Fruit fly (Drosophila melanogaster): Measurements from ENCODE around the gene CG3323.

DNA sequence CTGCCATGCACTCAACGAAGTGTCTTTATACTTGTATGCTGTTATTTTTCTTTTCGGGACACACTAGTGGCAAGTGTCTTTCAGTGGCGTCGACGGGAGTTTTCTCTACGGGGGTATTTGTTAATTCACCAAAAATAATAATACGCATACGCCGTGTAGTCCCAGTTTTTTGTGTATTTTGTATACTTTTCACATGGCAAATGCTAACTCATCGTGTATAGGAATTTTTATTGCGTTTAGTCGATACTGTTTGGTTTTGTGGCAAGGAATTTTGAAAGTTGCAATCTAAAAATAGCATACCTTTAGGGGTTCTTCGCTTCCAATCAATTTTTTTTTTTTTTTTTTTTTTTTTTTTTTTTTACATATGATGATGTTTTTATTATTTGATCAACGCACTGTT, 32.9 kb upstream of the CG3323 start:
- TF ChIP-seq Crg-1 (GFP tag; optimal IDR thresholded peaks at IDR 0.05) (no peak), kay (GFP tag; ENCODE audit: borderline replicate concordance) (no peak), cnc (optimal IDR thresholded peaks at IDR 0.05) (no peak), Hr96 (GFP tag; optimal IDR thresholded peaks at IDR 0.05) (no peak), CG7045 (GFP tag; optimal IDR thresholded peaks at IDR 0.05) (no peak), cic (GFP tag; optimal IDR thresholded peaks at IDR 0.05) (no peak), CG14711 (tag; optimal IDR thresholded peaks at IDR 0.05) (no peak), CG33017 (tag; optimal IDR thresholded peaks at IDR 0.05) (no peak), CG12768 (GFP tag; optimal IDR thresholded peaks at IDR 0.05) (no peak), bab1 (GFP tag; optimal IDR thresholded peaks at IDR 0.05) (no peak), CG5204 (GFP tag; optimal IDR thresholded peaks at IDR 0.05) (no peak), Clk (GFP tag; optimal IDR thresholded peaks at IDR 0.05) (no peak), Mnt (GFP tag; optimal IDR thresholded peaks at IDR 0.05) (no peak)

Data from whole organism, adult.